Fruit fly (Drosophila melanogaster) whole organism, embryonic: ENCODE data around the gene Cad89D.

Experiments used
- Blimp-1 ChIP-seq: fragments of 200-800 bp; sonication (Bioruptor generic); optimal IDR thresholded peaks from 3 replicates; lab custom pipeline; 2018; ENCODE audit warnings: missing biosample characterization, missing genetic modification characterization, mild to moderate bottlenecking, moderate library complexity, missing genetic modification reagents
- BtbVII ChIP-seq: fragments of 200-800 bp; sonication (Bioruptor generic); optimal IDR thresholded peaks from 3 replicates; lab custom pipeline; 2017; ENCODE audit warnings: missing biosample characterization, mild to moderate bottlenecking, missing genetic modification characterization
- CG11247 ChIP-seq: fragments of 200-800 bp; sonication (Bioruptor generic); IDR thresholded peaks from 2 replicates; pipeline ENCODE4 v1.3.6; 2022; ENCODE audit warnings: missing biosample characterization, missing genetic modification characterization
- CG1233 ChIP-seq: fragments of 200-800 bp; sonication (Bioruptor generic); optimal IDR thresholded peaks from 4 replicates; lab custom pipeline; 2018; ENCODE audit warnings: missing biosample characterization, mild to moderate bottlenecking, missing genetic modification characterization
- CG12769 ChIP-seq: fragments of 200-800 bp; sonication (Bioruptor generic); optimal IDR thresholded peaks from 2 replicates; lab custom pipeline; 2019; ENCODE audit warnings: missing biosample characterization, mild to moderate bottlenecking, missing genetic modification characterization, moderate library complexity
- CG13624 ChIP-seq: fragments of 200-800 bp; sonication (Bioruptor generic); optimal IDR thresholded peaks from 2 replicates; lab custom pipeline; 2016; ENCODE audit warnings: missing biosample characterization, missing genetic modification characterization
- CG13775 ChIP-seq: fragments of 200-800 bp; sonication (Bioruptor generic); optimal IDR thresholded peaks from 3 replicates; lab custom pipeline; 2017; ENCODE audit warnings: missing biosample characterization, mild to moderate bottlenecking, missing genetic modification characterization
- CG14441 ChIP-seq: fragments of 200-800 bp; sonication (Bioruptor generic); IDR thresholded peaks from 2 replicates; pipeline ENCODE4 v1.3.6; 2022; ENCODE audit warnings: missing biosample characterization, missing genetic modification characterization
- CG16779 ChIP-seq: fragments of 200-800 bp; sonication (Bioruptor generic); IDR thresholded peaks from 2 replicates; pipeline ENCODE4 v1.3.6; 2022; ENCODE audit warnings: missing biosample characterization, missing genetic modification characterization
- CG17568 ChIP-seq: fragments of 200-800 bp; sonication (Bioruptor generic); optimal IDR thresholded peaks from 2 replicates; lab custom pipeline; 2018; ENCODE audit warnings: missing biosample characterization, mild to moderate bottlenecking, missing genetic modification characterization, moderate library complexity
- CG18764 ChIP-seq: fragments of 200-800 bp; sonication (Bioruptor generic); optimal IDR thresholded peaks from 3 replicates; lab custom pipeline; 2016; ENCODE audit warnings: missing biosample characterization, missing genetic modification characterization
- CG31441 ChIP-seq: fragments of 200-800 bp; sonication (Bioruptor generic); IDR thresholded peaks from 2 replicates; pipeline ENCODE4 v1.3.6; 2022; ENCODE audit warnings: missing biosample characterization, missing genetic modification characterization
- CG32532 ChIP-seq: fragments of 200-800 bp; sonication (Bioruptor generic); IDR thresholded peaks from 2 replicates; pipeline ENCODE4 v1.3.6; 2022; ENCODE audit warnings: missing biosample characterization, missing genetic modification characterization
- CG43689 ChIP-seq: fragments of 200-800 bp; sonication (Bioruptor generic); IDR thresholded peaks from 2 replicates; pipeline ENCODE4 v1.3.6; 2022; ENCODE audit warnings: missing biosample characterization, missing genetic modification characterization
- CG4404 ChIP-seq: fragments of 200-800 bp; sonication (Bioruptor generic); IDR thresholded peaks from 2 replicates; pipeline ENCODE4 v1.3.6; 2022; ENCODE audit warnings: missing biosample characterization, missing genetic modification characterization
- CG4424 ChIP-seq: fragments of 200-800 bp; sonication (Bioruptor generic); optimal IDR thresholded peaks from 3 replicates; lab custom pipeline; 2016; ENCODE audit warnings: missing biosample characterization, missing genetic modification characterization
- CG6813 ChIP-seq: fragments of 200-800 bp; sonication (Bioruptor generic); optimal IDR thresholded peaks from 2 replicates; lab custom pipeline; 2017; ENCODE audit warnings: missing biosample characterization, missing genetic modification characterization, mild to moderate bottlenecking, moderate library complexity, missing genetic modification reagents
- CG7271 ChIP-seq: fragments of 200-800 bp; sonication (Bioruptor generic); optimal IDR thresholded peaks from 2 replicates; lab custom pipeline; 2018; ENCODE audit warnings: missing biosample characterization, mild to moderate bottlenecking, missing genetic modification characterization, moderate library complexity
- CG7786 ChIP-seq: fragments of 200-800 bp; sonication (Bioruptor generic); optimal IDR thresholded peaks from 2 replicates; lab custom pipeline; 2016; ENCODE audit warnings: missing biosample characterization, missing genetic modification characterization
- CG7987 ChIP-seq: fragments of 200-800 bp; sonication (Bioruptor generic); optimal IDR thresholded peaks from 2 replicates; lab custom pipeline; 2018; ENCODE audit warnings: missing biosample characterization, mild to moderate bottlenecking, missing genetic modification characterization, moderate library complexity
- CG8281 ChIP-seq: fragments of 200-800 bp; sonication (Bioruptor generic); optimal IDR thresholded peaks from 2 replicates; lab custom pipeline; 2018; ENCODE audit warnings: missing biosample characterization, mild to moderate bottlenecking, missing genetic modification characterization, moderate library complexity
- CG9727 ChIP-seq: fragments of 200-800 bp; sonication (Bioruptor generic); optimal IDR thresholded peaks from 3 replicates; lab custom pipeline; 2017; ENCODE audit warnings: missing biosample characterization, mild to moderate bottlenecking, missing genetic modification characterization
- D19B ChIP-seq: fragments of 200-800 bp; sonication (Bioruptor generic); optimal IDR thresholded peaks from 2 replicates; lab custom pipeline; 2017; ENCODE audit warnings: missing biosample characterization, mild to moderate bottlenecking, missing genetic modification characterization
- Dad ChIP-seq: fragments of 200-800 bp; sonication (Bioruptor generic); optimal IDR thresholded peaks from 3 replicates; lab custom pipeline; 2016; ENCODE audit warnings: missing biosample characterization, missing genetic modification characterization
- Deaf1 ChIP-seq: fragments of 200-800 bp; optimal IDR thresholded peaks from 3 replicates; lab custom pipeline; 2019; ENCODE audit warnings: missing biosample characterization, mild to moderate bottlenecking, missing genetic modification characterization, moderate library complexity
- Eip74EF ChIP-seq, 2 experiments: fragments of 200-800 bp in 1 of 2; fragments of >200 bp in 1 of 2; sonication (Bioruptor generic) in 1 of 2; optimal IDR thresholded peaks; 2 replicates each; lab custom pipeline; 2017 to 2019; ENCODE audit warnings: missing biosample characterization in 2 of 2, missing genetic modification characterization in 2 of 2, mild to moderate bottlenecking in 1 of 2, moderate library complexity in 1 of 2
- Hmr ChIP-seq: fragments of 200-800 bp; sonication (Bioruptor generic); optimal IDR thresholded peaks from 3 replicates; lab custom pipeline; 2017; ENCODE audit warnings: mild to moderate bottlenecking, missing biosample characterization, missing genetic modification reagents, missing genetic modification characterization
- Kr ChIP-seq: fragments of 200-800 bp; sonication (Bioruptor generic); optimal IDR thresholded peaks from 2 replicates; lab custom pipeline; 2017; ENCODE audit warnings: missing biosample characterization, mild to moderate bottlenecking, missing genetic modification characterization
- Lhr ChIP-seq: fragments of 200-800 bp; sonication (Bioruptor generic); optimal IDR thresholded peaks from 3 replicates; lab custom pipeline; 2017; ENCODE audit warnings: mild to moderate bottlenecking, missing biosample characterization, missing genetic modification reagents, missing genetic modification characterization
- Mad ChIP-seq: fragments of 200-800 bp; sonication (Bioruptor generic); optimal IDR thresholded peaks from 2 replicates; lab custom pipeline; 2016; ENCODE audit warnings: missing biosample characterization, missing genetic modification characterization
- Sox100B ChIP-seq: fragments of 200-800 bp; sonication (Bioruptor generic); optimal IDR thresholded peaks from 3 replicates; lab custom pipeline; 2018; ENCODE audit warnings: missing biosample characterization, mild to moderate bottlenecking, missing genetic modification characterization
- Spps ChIP-seq: fragments of 200-800 bp; sonication (Bioruptor generic); optimal IDR thresholded peaks from 2 replicates; lab custom pipeline; 2018; ENCODE audit warnings: missing biosample characterization, mild to moderate bottlenecking, missing genetic modification characterization
- Stat92E ChIP-seq, 3 experiments: fragments of >200 bp in 2 of 3; fragments of 200-800 bp in 1 of 3; sonication (Bioruptor generic) in 1 of 3; optimal IDR thresholded peaks; 2 replicates each; lab custom pipeline; 2017 to 2019; ENCODE audit warnings: missing biosample characterization in 3 of 3, missing genetic modification characterization in 3 of 3, mild to moderate bottlenecking in 1 of 3, moderate library complexity in 1 of 3
- Xbp1 ChIP-seq: fragments of 200-800 bp; sonication (Bioruptor generic); optimal IDR thresholded peaks from 3 replicates; lab custom pipeline; 2016; ENCODE audit warnings: missing biosample characterization, mild to moderate bottlenecking, missing genetic modification characterization
- abd-A ChIP-seq: fragments of 200-800 bp; sonication (Bioruptor generic); optimal IDR thresholded peaks from 3 replicates; lab custom pipeline; 2019; ENCODE audit warnings: missing biosample characterization, mild to moderate bottlenecking, missing genetic modification characterization, moderate library complexity
- bigmax ChIP-seq: fragments of 200-800 bp; sonication (Bioruptor generic); optimal IDR thresholded peaks from 2 replicates; lab custom pipeline; 2018; ENCODE audit warnings: missing biosample characterization, mild to moderate bottlenecking, missing genetic modification characterization
- br ChIP-seq: fragments of >200 bp; optimal IDR thresholded peaks from 2 replicates; lab custom pipeline; 2017
- cato ChIP-seq: fragments of 200-800 bp; sonication (Bioruptor generic); optimal IDR thresholded peaks from 2 replicates; lab custom pipeline; 2016; ENCODE audit warnings: missing biosample characterization, missing genetic modification characterization, borderline replicate concordance
- chn ChIP-seq: fragments of 200-800 bp; sonication (Bioruptor generic); optimal IDR thresholded peaks from 2 replicates; lab custom pipeline; 2016; ENCODE audit warnings: missing biosample characterization, missing genetic modification characterization
- corto ChIP-seq: fragments of 200-800 bp; sonication (Bioruptor generic); optimal IDR thresholded peaks from 2 replicates; lab custom pipeline; 2016; ENCODE audit warnings: missing biosample characterization, mild to moderate bottlenecking, missing genetic modification characterization, moderate library complexity
- dimm ChIP-seq: fragments of 200-800 bp; sonication (Bioruptor generic); IDR thresholded peaks from 2 replicates; pipeline ENCODE4 v1.3.6; 2022; ENCODE audit warnings: missing biosample characterization, missing genetic modification characterization
- emc ChIP-seq: fragments of 200-800 bp; sonication (Bioruptor generic); optimal IDR thresholded peaks from 2 replicates; lab custom pipeline; 2016; ENCODE audit warnings: missing biosample characterization, missing genetic modification characterization
- gt ChIP-seq: fragments of 200-800 bp; sonication (Bioruptor generic); IDR thresholded peaks from 2 replicates; pipeline ENCODE4 v1.3.6; 2022; ENCODE audit warnings: missing biosample characterization, missing genetic modification characterization
- hth ChIP-seq: fragments of >200 bp; optimal IDR thresholded peaks from 2 replicates; lab custom pipeline; 2017; ENCODE audit warnings: inconsistent platforms
- jing ChIP-seq: fragments of 200-800 bp; sonication (Bioruptor generic); optimal IDR thresholded peaks from 2 replicates; lab custom pipeline; 2018; ENCODE audit warnings: missing biosample characterization, mild to moderate bottlenecking, missing genetic modification characterization
- lab ChIP-seq: fragments of 200-800 bp; sonication (Bioruptor generic); optimal IDR thresholded peaks from 3 replicates; lab custom pipeline; 2017; ENCODE audit warnings: missing biosample characterization, missing genetic modification characterization, mild to moderate bottlenecking, moderate library complexity, missing genetic modification reagents
- lilli ChIP-seq: fragments of 200-800 bp; sonication (Bioruptor generic); optimal IDR thresholded peaks from 3 replicates; lab custom pipeline; 2016; ENCODE audit warnings: missing biosample characterization, missing genetic modification characterization
- luna ChIP-seq: fragments of 200-800 bp; sonication (Bioruptor generic); optimal IDR thresholded peaks from 2 replicates; lab custom pipeline; 2016; ENCODE audit warnings: missing biosample characterization, missing genetic modification characterization
- onecut ChIP-seq: fragments of 200-800 bp; sonication (Bioruptor generic); IDR thresholded peaks from 2 replicates; pipeline ENCODE4 v1.3.6; 2022; ENCODE audit warnings: missing biosample characterization, missing genetic modification characterization
- phol ChIP-seq: fragments of 200-800 bp; sonication (Bioruptor generic); optimal IDR thresholded peaks from 3 replicates; lab custom pipeline; 2018; ENCODE audit warnings: missing biosample characterization, mild to moderate bottlenecking, missing genetic modification characterization, moderate library complexity
- row ChIP-seq: fragments of 200-800 bp; sonication (Bioruptor generic); IDR thresholded peaks from 3 replicates; pipeline ENCODE4 v1.3.6; 2022; ENCODE audit warnings: missing biosample characterization, missing genetic modification characterization
- ttk ChIP-seq: fragments of 200-800 bp; sonication (Bioruptor generic); IDR thresholded peaks from 2 replicates; pipeline ENCODE4 v2.1.2; 2022; ENCODE audit warnings: missing biosample characterization, missing genetic modification characterization

Gene Cad89D

DNA sequence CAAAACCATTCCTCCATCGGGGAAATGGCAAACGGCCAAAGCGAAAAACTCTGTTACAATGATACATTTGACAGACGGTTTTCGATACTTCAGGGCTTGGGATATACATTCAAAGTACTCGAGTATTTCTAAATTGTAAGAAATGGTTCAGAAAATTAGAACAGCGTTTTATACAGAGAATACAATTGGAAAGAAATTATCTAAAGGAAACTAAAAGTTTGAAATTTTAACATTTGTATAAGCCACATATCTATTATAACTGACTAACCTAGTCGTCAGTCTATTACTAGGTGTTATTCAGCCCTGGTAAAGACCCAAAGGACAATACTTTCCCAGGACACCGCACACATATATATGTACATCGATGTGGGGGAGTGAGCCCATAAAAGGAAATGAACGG, 18.8 kb downstream of the Cad89D start (continued):
- TF ChIP-seq Spps (tag; lab: Kevin White, UChicago) (no peak), abd-A (no peak), Kr (GFP tag; lab: Kevin White, UChicago) (no peak), CG1233 (GFP tag; lab: Kevin White, UChicago) (peak; percentile 17), CG12769 (no peak), dimm (GFP tag; lab: Robert Waterston, UW) (no peak), luna (GFP tag; lab: Kevin White, UChicago) (no peak), CG11247 (GFP tag; lab: Robert Waterston, UW) (no peak), phol (tag; lab: Kevin White, UChicago) (peak; percentile 18), Eip74EF (GFP tag; optimal IDR thresholded peaks at IDR 0.05; lab: Kevin White, UChicago) (no peak), CG7987 (GFP tag; lab: Kevin White, UChicago) (no peak), Dad (GFP tag; lab: Kevin White, UChicago) (no peak), CG8281 (no peak), D19B (no peak), CG43689 (GFP tag; lab: Robert Waterston, UW) (no peak), chn (GFP tag; lab: Kevin White, UChicago) (no peak), Deaf1 (tag; lab: Kevin White, UChicago) (no peak), onecut (GFP tag; lab: Robert Waterston, UW) (no peak), lilli (GFP tag; lab: Kevin White, UChicago) (peak; percentile 3), cato (GFP tag; lab: Kevin White, UChicago) (no peak), hth (lab: Kevin White, UChicago) (no peak), CG6813 (peak; percentile 15), bigmax (GFP tag; lab: Kevin White, UChicago) (no peak), CG4424 (no peak), CG9727 (GFP tag; lab: Kevin White, UChicago) (peak; percentile 31), emc (GFP tag; lab: Kevin White, UChicago) (no peak), corto (no peak), Sox100B (no peak), CG18764 (GFP tag; lab: Kevin White, UChicago) (no peak), Blimp-1 (GFP tag; lab: Kevin White, UChicago) (peak; percentile 26), BtbVII (GFP tag; lab: Kevin White, UChicago) (peak; percentile 26), CG17568 (no peak), jing (GFP tag; lab: Kevin White, UChicago) (no peak), Hmr (GFP tag; lab: Kevin White, UChicago) (peak; percentile 69), Xbp1 (GFP tag; lab: Kevin White, UChicago) (peak; percentile 7), Stat92E (GFP tag; optimal IDR thresholded peaks at IDR 0.05; lab: Kevin White, UChicago) (no peak), CG16779 (GFP tag; lab: Robert Waterston, UW) (no peak), ttk (GFP tag; lab: Robert Waterston, UW) (no peak), lab (GFP tag; lab: Kevin White, UChicago) (peak; percentile 68), Lhr (GFP tag; lab: Kevin White, UChicago) (no peak), CG4404 (GFP tag; lab: Robert Waterston, UW) (no peak), CG7271 (tag; lab: Kevin White, UChicago) (no peak), gt (GFP tag; lab: Robert Waterston, UW) (no peak), row (GFP tag; lab: Robert Waterston, UW) (peak; percentile 54; the same call in 2 of the 3 replicates), Mad (no peak), CG13775 (no peak), CG32532 (GFP tag; lab: Robert Waterston, UW) (no peak), CG7786 (GFP tag; lab: Kevin White, UChicago) (no peak), CG31441 (GFP tag; lab: Robert Waterston, UW) (peak; percentile 35; the same call in 1 of the 2 replicates), CG14441 (no peak), CG13624 (GFP tag; lab: Kevin White, UChicago) (peak; percentile 3), br (lab: Kevin White, UChicago) (no peak)
